Worm (Caenorhabditis elegans) whole organism, mixed stage, embryonic: Measurements from ENCODE around the gene T28F12.1.

Experiments used
- flh-1 ChIP-seq: fragments of 200-800 bp; sonication (Bioruptor generic); optimal IDR thresholded peaks from 2 replicates; lab custom pipeline; 2018; ENCODE audit warnings: mild to moderate bottlenecking, missing genetic modification characterization, moderate library complexity, missing compliant biosample characterization
- mab-5 ChIP-seq: fragments of 150-350 bp; optimal IDR thresholded peaks from 2 replicates; lab custom pipeline; 2014; ENCODE audit warnings: missing biosample characterization, missing genetic modification characterization
- mep-1 ChIP-seq: fragments of 150-350 bp; optimal IDR thresholded peaks from 2 replicates; lab custom pipeline; 2017; ENCODE audit warnings: missing biosample characterization, missing genetic modification reagents, missing genetic modification characterization, inconsistent platforms
- nhr-237 ChIP-seq: fragments of 150-350 bp; optimal IDR thresholded peaks from 2 replicates; lab custom pipeline; 2014; ENCODE audit warnings: missing biosample characterization, missing genetic modification characterization
- nhr-28 ChIP-seq: fragments of 150-350 bp; optimal IDR thresholded peaks from 2 replicates; lab custom pipeline; 2014; ENCODE audit warnings: missing biosample characterization, missing genetic modification characterization
- nhr-76 ChIP-seq: sonication (generic microtip); optimal IDR thresholded peaks from 2 replicates; lab custom pipeline; 2017; ENCODE audit warnings: missing biosample characterization, missing genetic modification characterization
- unc-39 ChIP-seq: fragments of 150-350 bp; optimal IDR thresholded peaks from 2 replicates; lab custom pipeline; 2014; ENCODE audit warnings: missing biosample characterization, missing genetic modification characterization
- zip-8 ChIP-seq: fragments of 150-350 bp; optimal IDR thresholded peaks from 2 replicates; lab custom pipeline; 2014; ENCODE audit warnings: missing biosample characterization, missing genetic modification characterization

DNA sequence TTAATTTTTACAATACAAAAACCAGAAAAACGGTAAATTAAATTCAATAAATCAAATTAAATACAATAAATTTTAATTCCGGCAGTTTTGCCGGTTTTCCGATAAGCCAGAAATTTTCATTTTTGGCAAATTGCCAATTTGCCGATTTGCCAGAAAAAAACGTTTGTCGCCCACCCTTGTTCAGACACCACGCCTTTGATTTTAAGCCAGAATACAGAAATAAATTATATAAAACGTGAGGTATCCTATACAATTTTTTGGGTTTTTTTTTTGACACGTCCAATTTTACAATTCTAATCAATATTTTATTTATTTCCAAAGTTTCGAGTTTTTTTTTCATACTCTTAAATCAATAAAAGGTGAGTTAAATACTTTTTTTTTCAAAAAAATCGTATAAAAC lies at the start of gene T28F12.1:
- TF ChIP-seq zip-8 (tag; lab: Kevin White, UChicago): no peak
- TF ChIP-seq flh-1 (GFP tag; lab: Kevin White, UChicago): no peak
- no peak for TF ChIP-seq nhr-28 (tag; lab: Kevin White, UChicago)
- TF ChIP-seq nhr-76 (tag; lab: Kevin White, UChicago): no peak
- TF ChIP-seq nhr-237: no peak
- no peak for TF ChIP-seq mep-1
- no peak for TF ChIP-seq mab-5 (tag; lab: Kevin White, UChicago)
- TF ChIP-seq unc-39 (tag; lab: Kevin White, UChicago): no peak
